Fruit fly (Drosophila melanogaster) whole organism, adult: ENCODE measurements around the gene modSP.

Experiments
- CG1620 ChIP-seq: fragments of 200-800 bp; sonication (Bioruptor generic); optimal IDR thresholded peaks from 2 replicates; lab custom pipeline; 2016; ENCODE audit warnings: missing biosample characterization, missing genetic modification characterization
- CG7045 ChIP-seq: fragments of 200-800 bp; sonication (Bioruptor generic); optimal IDR thresholded peaks from 2 replicates; lab custom pipeline; 2017; ENCODE audit warnings: missing biosample characterization, mild to moderate bottlenecking, missing genetic modification characterization

dm6 chr3R:16661693-16662092 lies 6.2 kb upstream of the modSP start:
- no peak for TF ChIP-seq CG7045 (GFP tag; lab: Kevin White, UChicago)
- TF ChIP-seq CG1620 (GFP tag; lab: Kevin White, UChicago): no peak
